Fruit fly (Drosophila melanogaster) whole organism, embryonic: ENCODE data around the gene ftz.
A peak's percentile ranks its signal among the peaks of the same experiment; 100 is the strongest.

Source experiments
- Bdp1 ChIP-seq: fragments of 200-800 bp; sonication (Bioruptor generic); optimal IDR thresholded peaks from 3 replicates; lab custom pipeline; 2016; ENCODE audit warnings: missing biosample characterization, missing genetic modification characterization
- CG10321 ChIP-seq: fragments of 200-800 bp; sonication (Bioruptor generic); IDR thresholded peaks from 2 replicates; pipeline ENCODE4 v1.3.6; 2022; ENCODE audit warnings: missing biosample characterization, missing genetic modification characterization
- CG12071 ChIP-seq: fragments of 200-800 bp; sonication (Bioruptor generic); optimal IDR thresholded peaks from 3 replicates; lab custom pipeline; 2018; ENCODE audit warnings: missing biosample characterization, mild to moderate bottlenecking, missing genetic modification characterization
- CG12769 ChIP-seq: fragments of 200-800 bp; sonication (Bioruptor generic); optimal IDR thresholded peaks from 2 replicates; lab custom pipeline; 2019; ENCODE audit warnings: missing biosample characterization, mild to moderate bottlenecking, missing genetic modification characterization, moderate library complexity
- CG31388 ChIP-seq: fragments of 200-800 bp; sonication (Bioruptor generic); optimal IDR thresholded peaks from 2 replicates; lab custom pipeline; 2016; ENCODE audit warnings: missing biosample characterization, missing genetic modification characterization
- CG3163 ChIP-seq: fragments of 200-800 bp; sonication (Bioruptor generic); optimal IDR thresholded peaks from 3 replicates; lab custom pipeline; 2016; ENCODE audit warnings: missing biosample characterization, missing genetic modification characterization
- CG3995 ChIP-seq: fragments of 200-800 bp; sonication (Bioruptor generic); optimal IDR thresholded peaks from 3 replicates; lab custom pipeline; 2016; ENCODE audit warnings: missing biosample characterization, missing genetic modification characterization
- CG6175 ChIP-seq: fragments of 200-800 bp; sonication (Bioruptor generic); IDR thresholded peaks from 3 replicates; pipeline ENCODE4 v1.3.6; 2022; ENCODE audit warnings: missing biosample characterization, missing genetic modification characterization
- CG9437 ChIP-seq: fragments of 200-800 bp; sonication (Bioruptor generic); optimal IDR thresholded peaks from 2 replicates; lab custom pipeline; 2018; ENCODE audit warnings: missing biosample characterization, mild to moderate bottlenecking, missing genetic modification characterization
- CG9932 ChIP-seq: fragments of 200-800 bp; sonication (Bioruptor generic); IDR thresholded peaks from 2 replicates; pipeline ENCODE4 v1.3.6; 2022; ENCODE audit warnings: missing biosample characterization, missing genetic modification characterization
- CrebB ChIP-seq: fragments of 200-800 bp; sonication (Bioruptor generic); optimal IDR thresholded peaks from 3 replicates; lab custom pipeline; 2018; ENCODE audit warnings: missing biosample characterization, mild to moderate bottlenecking, missing genetic modification characterization
- D19A ChIP-seq: fragments of 200-800 bp; optimal IDR thresholded peaks from 3 replicates; lab custom pipeline; 2019; ENCODE audit warnings: missing biosample characterization, mild to moderate bottlenecking, missing genetic modification characterization, moderate library complexity
- Dfd ChIP-seq, 2 experiments: fragments of >200 bp; optimal IDR thresholded peaks; 2 replicates each; lab custom pipeline; 2017; ENCODE audit warnings: missing biosample characterization in 2 of 2, missing genetic modification characterization in 2 of 2
- Ets65A ChIP-seq: fragments of 200-800 bp; sonication (Bioruptor generic); peaks from one replicate; lab custom pipeline; 2016; ENCODE audit warnings: missing biosample characterization, missing genetic modification characterization
- Fer2 ChIP-seq: fragments of 200-800 bp; sonication (Bioruptor generic); optimal IDR thresholded peaks from 2 replicates; lab custom pipeline; 2018; ENCODE audit warnings: missing biosample characterization, mild to moderate bottlenecking, missing genetic modification characterization, moderate library complexity
- Gug ChIP-seq: fragments of 200-800 bp; sonication (Bioruptor generic); IDR thresholded peaks from 4 replicates; pipeline ENCODE4 v1.3.6; 2022; ENCODE audit warnings: missing biosample characterization, missing genetic modification characterization
- HmgD ChIP-seq: fragments of 200-800 bp; sonication (Bioruptor generic); optimal IDR thresholded peaks from 3 replicates; lab custom pipeline; 2016; ENCODE audit warnings: missing biosample characterization, missing genetic modification characterization
- Hmr ChIP-seq: fragments of 200-800 bp; sonication (Bioruptor generic); optimal IDR thresholded peaks from 3 replicates; lab custom pipeline; 2017; ENCODE audit warnings: mild to moderate bottlenecking, missing biosample characterization, missing genetic modification reagents, missing genetic modification characterization
- Hr39 ChIP-seq: fragments of >200 bp; optimal IDR thresholded peaks from 2 replicates; lab custom pipeline; 2017
- Lpt ChIP-seq: fragments of >200 bp; optimal IDR thresholded peaks from 2 replicates; lab custom pipeline; 2018; ENCODE audit warnings: missing biosample characterization, missing genetic modification characterization
- Myb ChIP-seq: fragments of 200-800 bp; sonication (Bioruptor generic); optimal IDR thresholded peaks from 2 replicates; lab custom pipeline; 2016; ENCODE audit warnings: missing biosample characterization, missing genetic modification characterization
- NK7.1 ChIP-seq: fragments of 200-800 bp; sonication (Bioruptor generic); optimal IDR thresholded peaks from 3 replicates; lab custom pipeline; 2016; ENCODE audit warnings: missing biosample characterization, missing genetic modification characterization
- Nf-YB ChIP-seq: fragments of 200-800 bp; sonication (Bioruptor generic); optimal IDR thresholded peaks from 3 replicates; lab custom pipeline; 2019; ENCODE audit warnings: missing biosample characterization, mild to moderate bottlenecking, missing genetic modification characterization, moderate library complexity
- Nf-YC ChIP-seq: fragments of 200-800 bp; optimal IDR thresholded peaks from 3 replicates; lab custom pipeline; 2019; ENCODE audit warnings: missing biosample characterization, mild to moderate bottlenecking, missing genetic modification characterization, moderate library complexity
- Opbp ChIP-seq: fragments of 200-800 bp; sonication (Bioruptor generic); IDR thresholded peaks from 3 replicates; pipeline ENCODE4 v1.3.6; 2022; ENCODE audit warnings: missing biosample characterization, missing genetic modification characterization; ENCODE audit not compliant: partially characterized antibody
- PHDP ChIP-seq: fragments of 200-800 bp; sonication (Bioruptor generic); optimal IDR thresholded peaks from 3 replicates; lab custom pipeline; 2018; ENCODE audit warnings: missing biosample characterization, mild to moderate bottlenecking, missing genetic modification characterization, moderate library complexity
- Side ChIP-seq: fragments of 200-800 bp; sonication (Bioruptor generic); optimal IDR thresholded peaks from 2 replicates; lab custom pipeline; 2016; ENCODE audit warnings: missing biosample characterization, missing genetic modification characterization
- ac ChIP-seq: fragments of 200-800 bp; sonication (Bioruptor generic); optimal IDR thresholded peaks from 3 replicates; lab custom pipeline; 2017; ENCODE audit warnings: missing biosample characterization, mild to moderate bottlenecking, missing genetic modification characterization
- cas ChIP-seq: fragments of 200-800 bp; sonication (Bioruptor generic); IDR thresholded peaks from 2 replicates; pipeline ENCODE4 v1.3.6; 2022; ENCODE audit warnings: missing biosample characterization, missing genetic modification characterization
- dysf ChIP-seq: fragments of 200-800 bp; sonication (Bioruptor generic); IDR thresholded peaks from 3 replicates; pipeline ENCODE4 v1.3.6; 2022; ENCODE audit warnings: missing biosample characterization, missing genetic modification characterization
- fu2 ChIP-seq: fragments of 200-800 bp; sonication (Bioruptor generic); optimal IDR thresholded peaks from 2 replicates; lab custom pipeline; 2016; ENCODE audit warnings: missing biosample characterization, missing genetic modification characterization
- nau ChIP-seq: fragments of 200-800 bp; sonication (Bioruptor generic); optimal IDR thresholded peaks from 3 replicates; lab custom pipeline; 2017; ENCODE audit warnings: missing biosample characterization, mild to moderate bottlenecking, missing genetic modification characterization, missing genetic modification reagents
- pnt ChIP-seq: fragments of 200-800 bp; sonication (Bioruptor generic); optimal IDR thresholded peaks from 3 replicates; lab custom pipeline; 2016; ENCODE audit warnings: missing biosample characterization, missing genetic modification characterization
- repo ChIP-seq: fragments of 200-800 bp; sonication (Bioruptor generic); optimal IDR thresholded peaks from 2 replicates; lab custom pipeline; 2016; ENCODE audit warnings: missing biosample characterization, missing genetic modification characterization
- schlank ChIP-seq: fragments of 200-800 bp; sonication (Bioruptor generic); optimal IDR thresholded peaks from 2 replicates; lab custom pipeline; 2018; ENCODE audit warnings: missing biosample characterization, mild to moderate bottlenecking, missing genetic modification characterization
- scrt ChIP-seq: fragments of 200-800 bp; sonication (Bioruptor generic); optimal IDR thresholded peaks from 2 replicates; lab custom pipeline; 2018; ENCODE audit warnings: missing biosample characterization, mild to moderate bottlenecking, missing genetic modification characterization, moderate library complexity
- sd ChIP-seq: fragments of 200-800 bp; sonication (Bioruptor generic); optimal IDR thresholded peaks from 3 replicates; lab custom pipeline; 2018; ENCODE audit warnings: missing biosample characterization, mild to moderate bottlenecking, missing genetic modification characterization, moderate library complexity
- sens ChIP-seq: fragments of 200-800 bp; sonication (Bioruptor generic); peaks from one replicate; lab custom pipeline; 2016; ENCODE audit warnings: missing biosample characterization, missing genetic modification characterization
- sim ChIP-seq: fragments of 200-800 bp; sonication (Bioruptor generic); IDR thresholded peaks from 2 replicates; pipeline ENCODE4 v1.3.6; 2022; ENCODE audit warnings: missing biosample characterization, missing genetic modification characterization
- sqz ChIP-seq: fragments of 200-800 bp; sonication (Bioruptor generic); optimal IDR thresholded peaks from 3 replicates; lab custom pipeline; 2018; ENCODE audit warnings: missing biosample characterization, mild to moderate bottlenecking, missing genetic modification characterization
- sr ChIP-seq: fragments of 200-800 bp; sonication (Bioruptor generic); IDR thresholded peaks from 3 replicates; pipeline ENCODE4 v1.3.6; 2022; ENCODE audit warnings: missing biosample characterization, missing genetic modification characterization

The ftz gene

DNA sequence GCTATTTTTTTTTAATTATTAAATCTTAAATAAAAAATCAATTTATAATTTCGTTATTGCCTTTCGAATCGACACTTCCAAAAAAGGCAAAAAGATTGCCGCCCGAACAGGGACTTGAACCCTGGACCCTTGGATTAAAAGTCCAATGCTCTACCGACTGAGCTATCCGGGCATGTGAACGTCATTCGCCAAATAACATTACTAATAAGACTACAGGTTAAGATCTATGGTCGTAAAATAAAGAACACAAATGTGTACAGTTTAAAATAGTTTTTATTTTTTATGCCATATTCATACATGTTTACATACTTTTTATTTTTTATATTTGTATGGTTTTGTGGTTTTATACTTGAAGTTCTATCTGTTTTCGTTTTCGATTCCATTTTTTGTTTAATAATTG lies 41.3 kb upstream of the ftz start:
- TF ChIP-seq Bdp1: peak; percentile 94

DNA sequence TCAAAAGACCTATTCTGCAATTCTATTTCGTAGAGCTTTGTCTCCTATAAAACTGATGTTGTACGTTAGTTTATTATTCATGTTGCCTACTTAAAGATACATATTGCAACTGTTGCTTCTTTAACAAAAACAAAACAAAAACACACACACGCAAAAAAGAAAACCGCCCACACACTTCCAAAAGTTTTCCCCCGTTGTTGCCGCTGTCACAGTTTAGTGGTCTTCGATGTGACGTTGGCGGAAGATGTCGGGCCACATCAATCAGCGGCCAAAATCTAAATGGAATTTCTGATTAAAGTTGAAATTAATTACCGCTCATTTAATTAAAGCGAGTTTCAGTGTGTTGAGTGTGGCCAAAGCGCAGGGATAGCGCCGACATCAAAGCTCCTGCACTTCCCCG lies 37.3 kb upstream of the ftz start:
- TF ChIP-seq CG3995 (GFP tag; lab: Kevin White, UChicago) (no peak), sqz (GFP tag; lab: Kevin White, UChicago) (no peak), Fer2 (tag; lab: Kevin White, UChicago) (no peak), sr (GFP tag; lab: Robert Waterston, UW) (peak; percentile 90), CG9932 (GFP tag; lab: Robert Waterston, UW) (no peak), Ets65A (GFP tag; lab: Kevin White, UChicago) (peak; percentile 61)

DNA sequence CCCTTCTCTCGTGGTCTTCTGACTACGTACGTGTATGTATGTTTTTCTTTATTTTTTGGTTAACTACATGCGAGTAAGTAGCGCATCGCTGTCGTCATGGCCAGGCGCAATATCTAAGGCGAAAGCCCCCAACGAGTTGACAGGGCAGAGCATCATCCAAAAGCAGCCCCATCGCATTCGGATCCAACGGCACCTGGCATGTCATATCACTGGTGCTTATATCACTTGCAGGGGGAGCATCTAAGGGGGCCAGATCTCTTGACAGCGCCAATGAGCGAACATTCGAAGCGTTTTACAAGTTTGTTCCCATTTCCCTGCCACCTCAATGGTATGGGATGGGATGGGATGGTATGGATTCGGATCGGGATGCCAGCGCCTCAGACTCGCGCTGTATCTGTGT lies 35.9 kb upstream of the ftz start:
- TF ChIP-seq CG12769 (tag; lab: Kevin White, UChicago): peak; percentile 80
- no peak for TF ChIP-seq cas (GFP tag; lab: Robert Waterston, UW)
- TF ChIP-seq nau (GFP tag; lab: Kevin White, UChicago): peak; percentile 97

DNA sequence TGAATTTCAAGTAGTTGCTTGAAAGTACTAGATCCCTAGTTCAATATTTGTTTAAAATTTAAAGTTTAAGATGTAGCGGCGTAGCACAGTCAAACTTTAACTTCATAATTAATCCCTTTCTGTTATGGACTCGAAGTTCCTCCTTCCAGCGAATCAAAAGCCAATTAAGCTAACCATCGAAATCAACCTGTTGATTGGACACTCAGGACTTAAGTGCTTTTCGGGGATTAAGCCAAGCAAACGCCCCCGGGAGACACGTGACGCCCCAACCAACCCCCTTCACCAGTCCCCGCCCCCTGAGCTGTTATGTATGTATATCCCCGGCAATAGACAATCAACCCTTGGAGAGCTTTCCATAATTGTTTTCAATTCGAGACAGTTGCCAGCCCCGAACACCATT lies 32.4 kb upstream of the ftz start:
- TF ChIP-seq CrebB (no peak), Nf-YB (GFP tag; lab: Kevin White, UChicago) (peak; percentile 76), scrt (peak; percentile 51), Nf-YC (tag; lab: Kevin White, UChicago) (peak; percentile 45)

DNA sequence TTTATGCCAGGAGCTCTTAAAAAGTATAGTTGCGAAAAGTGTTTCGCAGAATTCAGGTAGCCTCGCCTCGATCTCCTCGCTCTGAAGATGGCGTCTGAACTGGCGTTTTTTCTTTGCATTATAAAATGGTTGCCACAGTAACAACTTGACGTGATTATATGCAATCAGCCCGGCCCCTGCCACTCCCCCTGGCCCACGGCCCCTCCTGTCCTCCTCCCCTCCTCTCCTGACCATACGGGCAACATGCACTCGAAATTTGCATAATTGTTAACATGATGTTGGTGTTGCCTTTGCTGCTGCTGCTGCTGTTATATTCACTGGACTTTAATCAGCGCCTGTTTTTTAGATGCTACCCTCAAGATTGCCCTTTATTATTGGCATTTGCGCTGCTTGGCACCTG lies 25.5 kb upstream of the ftz start:
- TF ChIP-seq Hr39 (lab: Kevin White, UChicago) (peak; percentile 39), HmgD (GFP tag; lab: Kevin White, UChicago) (no peak), Dfd (GFP tag; optimal IDR thresholded peaks at IDR 0.05; lab: Kevin White, UChicago) (no peak), CG9437 (GFP tag; lab: Kevin White, UChicago) (no peak)

DNA sequence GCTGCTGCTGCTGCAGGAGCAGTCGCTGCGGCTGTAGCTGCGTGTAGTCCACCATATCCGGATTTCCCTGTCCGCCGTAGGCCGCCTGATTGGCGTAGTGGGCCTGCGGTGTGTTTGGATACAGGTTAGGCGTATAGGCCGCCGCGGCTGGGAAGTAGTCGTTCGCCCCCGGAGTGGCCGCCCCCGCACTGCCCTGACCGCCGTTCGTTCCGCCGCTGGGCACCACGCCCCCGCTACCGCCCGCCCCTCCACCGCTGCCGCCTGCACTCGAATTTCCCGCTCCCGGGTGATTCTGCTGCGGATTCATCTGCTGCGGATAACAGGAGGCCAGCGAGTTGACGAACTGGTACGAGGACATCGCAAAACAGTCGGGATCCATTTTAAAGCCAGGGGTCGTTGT lies 22.3 kb upstream of the ftz start:
- no peak for TF ChIP-seq PHDP (tag; lab: Kevin White, UChicago)
- TF ChIP-seq Hr39 (lab: Kevin White, UChicago): peak; percentile 66
- peak; percentile 31 for TF ChIP-seq Ets65A (GFP tag; lab: Kevin White, UChicago)
- TF ChIP-seq Opbp (GFP tag; lab: Robert Waterston, UW): 0 out of 3 replicates have a peak, but pooled peaks have one; percentile 19
- no peak for TF ChIP-seq Myb (GFP tag; lab: Kevin White, UChicago)

DNA sequence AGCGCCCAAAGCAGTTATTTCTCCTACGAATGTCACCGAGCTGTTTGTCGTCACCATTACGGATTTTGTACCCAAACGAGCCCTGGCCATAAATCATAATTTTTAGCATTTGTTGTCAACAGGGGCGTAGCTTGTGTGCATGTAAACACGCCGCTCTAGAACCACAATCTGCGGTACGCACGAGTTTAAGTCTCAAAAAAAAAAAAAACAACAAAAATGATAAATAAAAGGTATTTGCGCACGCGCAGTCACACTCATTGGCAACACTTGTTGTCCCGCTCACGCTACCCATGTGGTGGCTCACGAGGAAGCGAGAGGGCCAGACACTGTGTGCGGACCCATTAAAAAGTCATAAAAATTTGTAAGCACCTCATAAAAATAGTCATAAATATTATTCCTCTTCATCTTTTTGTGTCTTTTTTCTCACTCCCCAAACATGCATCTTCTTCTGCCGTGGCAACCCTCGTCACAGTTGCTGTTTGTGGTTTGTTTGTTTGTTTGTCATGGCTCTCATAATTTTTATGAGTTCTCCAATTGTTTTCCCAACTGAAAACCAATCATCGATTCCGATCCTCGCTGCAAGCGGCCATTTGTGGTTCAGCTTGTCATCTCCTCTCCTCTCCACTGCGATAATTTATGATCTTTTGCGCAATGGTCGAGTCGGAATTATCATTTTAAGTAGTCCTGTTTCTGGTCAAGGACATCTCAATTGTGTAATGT lies 18.5 kb upstream of the ftz start:
- TF ChIP-seq Lpt (GFP tag; lab: Kevin White, UChicago) (no peak), CG31388 (GFP tag; lab: Kevin White, UChicago) (no peak), Hmr (GFP tag; lab: Kevin White, UChicago) (no peak), Side (GFP tag; lab: Kevin White, UChicago) (no peak), repo (GFP tag; lab: Kevin White, UChicago) (no peak), pnt (GFP tag; lab: Kevin White, UChicago) (no peak), Gug (GFP tag; lab: Robert Waterston, UW) (no peak), CG6175 (no peak), ac (GFP tag; lab: Kevin White, UChicago) (peak; percentile 1), CG3163 (GFP tag; lab: Kevin White, UChicago) (no peak), sim (GFP tag; lab: Robert Waterston, UW) (no peak), Ets65A (GFP tag; lab: Kevin White, UChicago) (no peak), CG12071 (GFP tag; lab: Kevin White, UChicago) (no peak), fu2 (GFP tag; lab: Kevin White, UChicago) (no peak), dysf (peak; percentile 7; the same call in 1 of the 3 replicates), sd (tag; lab: Kevin White, UChicago) (no peak), schlank (tag; lab: Kevin White, UChicago) (no peak), D19A (tag; lab: Kevin White, UChicago) (no peak), sens (GFP tag; lab: Kevin White, UChicago) (peak; percentile 77), CG10321 (peak; percentile 92), NK7.1 (GFP tag; lab: Kevin White, UChicago) (no peak)
